Fruit fly (Drosophila melanogaster) whole organism, adult: ENCODE measurements around the gene Ugt302K1.

Experiments
- CG11617 ChIP-seq: fragments of 200-800 bp; sonication (Bioruptor generic); optimal IDR thresholded peaks from 2 replicates; lab custom pipeline; 2017; ENCODE audit warnings: mild to moderate bottlenecking, missing biosample characterization, missing genetic modification reagents, missing genetic modification characterization
- CG12768 ChIP-seq: fragments of 200-800 bp; sonication (Bioruptor generic); optimal IDR thresholded peaks from 2 replicates; lab custom pipeline; 2017; ENCODE audit warnings: missing biosample characterization, missing genetic modification characterization, mild to moderate bottlenecking, moderate library complexity, missing genetic modification reagents
- CG14711 ChIP-seq: fragments of 200-800 bp; sonication (Bioruptor generic); optimal IDR thresholded peaks from 2 replicates; lab custom pipeline; 2018; ENCODE audit warnings: missing biosample characterization, mild to moderate bottlenecking, missing genetic modification characterization, moderate library complexity
- CG1620 ChIP-seq: fragments of 200-800 bp; sonication (Bioruptor generic); optimal IDR thresholded peaks from 2 replicates; lab custom pipeline; 2016; ENCODE audit warnings: missing biosample characterization, missing genetic modification characterization
- CG33017 ChIP-seq: fragments of 200-800 bp; sonication (Bioruptor generic); optimal IDR thresholded peaks from 2 replicates; lab custom pipeline; 2018; ENCODE audit warnings: missing biosample characterization, mild to moderate bottlenecking, missing genetic modification characterization, moderate library complexity
- CG5204 ChIP-seq: fragments of 200-800 bp; sonication (Bioruptor generic); optimal IDR thresholded peaks from 2 replicates; lab custom pipeline; 2016; ENCODE audit warnings: missing biosample characterization, missing genetic modification characterization
- CG7045 ChIP-seq: fragments of 200-800 bp; sonication (Bioruptor generic); optimal IDR thresholded peaks from 2 replicates; lab custom pipeline; 2017; ENCODE audit warnings: missing biosample characterization, mild to moderate bottlenecking, missing genetic modification characterization
- CG7101 ChIP-seq: fragments of 200-800 bp; sonication (Bioruptor generic); optimal IDR thresholded peaks from 2 replicates; lab custom pipeline; 2018; ENCODE audit warnings: missing biosample characterization, mild to moderate bottlenecking, missing genetic modification characterization, moderate library complexity
- Clk ChIP-seq: fragments of 200-800 bp; sonication (Bioruptor generic); optimal IDR thresholded peaks from 2 replicates; lab custom pipeline; 2017; ENCODE audit warnings: missing biosample characterization, missing genetic modification characterization
- Crg-1 ChIP-seq: fragments of 200-800 bp; sonication (Bioruptor generic); optimal IDR thresholded peaks from 2 replicates; lab custom pipeline; 2016; ENCODE audit warnings: missing biosample characterization, missing genetic modification characterization
- Hr96 ChIP-seq: fragments of 200-800 bp; sonication (Bioruptor generic); optimal IDR thresholded peaks from 2 replicates; lab custom pipeline; 2016; ENCODE audit warnings: missing biosample characterization, missing genetic modification characterization
- Mnt ChIP-seq: fragments of 200-800 bp; sonication (Bioruptor generic); optimal IDR thresholded peaks from 2 replicates; lab custom pipeline; 2016; ENCODE audit warnings: missing biosample characterization, mild to moderate bottlenecking, missing genetic modification characterization
- bab1 ChIP-seq: fragments of 200-800 bp; sonication (Bioruptor generic); optimal IDR thresholded peaks from 3 replicates; lab custom pipeline; 2019; ENCODE audit warnings: missing biosample characterization, mild to moderate bottlenecking, missing genetic modification characterization, moderate library complexity
- cic ChIP-seq: fragments of 200-800 bp; sonication (Bioruptor generic); optimal IDR thresholded peaks from 2 replicates; lab custom pipeline; 2017; ENCODE audit warnings: missing biosample characterization, mild to moderate bottlenecking, missing genetic modification characterization, moderate library complexity
- cnc ChIP-seq, 2 experiments: fragments of >200 bp; optimal IDR thresholded peaks; 2 replicates each; lab custom pipeline; 2017
- kay ChIP-seq: fragments of 200-800 bp; sonication (Bioruptor generic); peaks from one replicate; lab custom pipeline; 2016; ENCODE audit warnings: missing biosample characterization, missing genetic modification characterization, borderline replicate concordance
- ovo ChIP-seq: fragments of 200-800 bp; sonication (Bioruptor generic); optimal IDR thresholded peaks from 2 replicates; lab custom pipeline; 2016; ENCODE audit warnings: missing biosample characterization, missing genetic modification characterization
- pad ChIP-seq: fragments of 200-800 bp; sonication (Bioruptor generic); optimal IDR thresholded peaks from 3 replicates; lab custom pipeline; 2017; ENCODE audit warnings: missing biosample characterization, missing genetic modification characterization, mild to moderate bottlenecking, moderate library complexity, missing genetic modification reagents
- tj ChIP-seq: fragments of 200-800 bp; sonication (Bioruptor generic); optimal IDR thresholded peaks from 3 replicates; lab custom pipeline; 2017; ENCODE audit warnings: missing biosample characterization, mild to moderate bottlenecking, missing genetic modification characterization, moderate library complexity
- toe ChIP-seq: fragments of 200-800 bp; sonication (Bioruptor generic); optimal IDR thresholded peaks from 2 replicates; lab custom pipeline; 2016; ENCODE audit warnings: missing biosample characterization, missing genetic modification characterization

Ugt302K1 gene

DNA sequence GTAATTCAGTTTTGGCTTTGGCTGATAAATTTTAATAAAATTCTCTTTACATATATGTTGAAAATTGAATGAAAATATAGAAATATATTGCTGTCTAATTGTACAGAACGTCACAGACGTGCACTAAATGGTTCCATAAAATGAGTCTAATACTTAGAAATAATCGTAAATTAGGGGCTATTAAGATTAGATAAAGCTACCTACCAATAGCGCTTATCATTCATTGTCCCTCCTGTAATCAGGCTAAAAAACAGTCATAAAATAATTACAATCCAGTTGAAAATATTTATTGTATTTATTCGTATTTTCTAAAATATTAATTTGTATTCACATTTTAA lies 19.5 kb upstream of the Ugt302K1 start:
- TF ChIP-seq CG11617 (peak; percentile 51), cic (peak; percentile 74), CG7101 (tag; lab: Kevin White, UChicago) (peak; percentile 32), Clk (GFP tag; lab: Kevin White, UChicago) (no peak), ovo (GFP tag; lab: Kevin White, UChicago) (no peak), pad (GFP tag; lab: Kevin White, UChicago) (no peak), Crg-1 (GFP tag; lab: Kevin White, UChicago) (no peak), CG12768 (peak; percentile 42), CG33017 (tag; lab: Kevin White, UChicago) (peak; percentile 67), tj (GFP tag; lab: Kevin White, UChicago) (peak; percentile 14), kay (GFP tag; lab: Kevin White, UChicago) (peak; percentile 58), Mnt (GFP tag; lab: Kevin White, UChicago) (no peak), CG7045 (GFP tag; lab: Kevin White, UChicago) (peak; percentile 59), CG14711 (peak; percentile 45), CG1620 (no peak), toe (GFP tag; lab: Kevin White, UChicago) (no peak), cnc (optimal IDR thresholded peaks at IDR 0.05; lab: Kevin White, UChicago) (no peak)

dm6 chr3R:11172460-11173168 lies 19.0 kb upstream of the Ugt302K1 start, which contains the start of gene Ugt35A1:
Gene Ugt35A1, minus strand, starts transcription at chr3R:11172664.
- TF ChIP-seq CG12768 (peak; percentile 3), kay (GFP tag; lab: Kevin White, UChicago) (peak; percentile 92), CG1620 (no peak)

DNA sequence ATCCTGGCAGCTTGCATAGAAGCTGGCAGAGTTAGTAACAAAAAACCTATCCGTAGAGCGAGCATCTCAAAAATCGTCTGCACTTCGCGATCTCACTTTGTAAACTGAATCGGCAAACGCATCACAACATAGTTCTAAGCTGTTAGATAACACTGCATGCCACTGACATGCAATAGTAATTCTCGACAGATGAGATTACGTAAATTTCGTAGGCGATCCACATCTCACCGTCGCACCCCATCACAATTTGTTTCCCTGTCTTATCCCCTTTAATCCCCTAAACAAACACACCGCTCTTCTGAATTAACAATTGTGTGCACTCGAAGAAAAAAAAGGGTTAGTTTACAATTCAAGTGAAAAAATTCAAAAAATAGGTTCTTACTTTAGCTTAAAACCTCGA lies 16.5 kb upstream of the Ugt302K1 start, which contains the start of gene Ugt35B1:
Ugt35B1 (minus strand) TSS at position 101 of the 400 bp plus-strand sequence.
- TF ChIP-seq ovo (GFP tag; lab: Kevin White, UChicago) (no peak), Mnt (GFP tag; lab: Kevin White, UChicago) (no peak), bab1 (no peak), CG7045 (GFP tag; lab: Kevin White, UChicago) (no peak), CG5204 (GFP tag; lab: Kevin White, UChicago) (peak; percentile 39), CG7101 (tag; lab: Kevin White, UChicago) (peak; percentile 21), kay (GFP tag; lab: Kevin White, UChicago) (peak; percentile 68), Hr96 (GFP tag; lab: Kevin White, UChicago) (no peak), toe (GFP tag; lab: Kevin White, UChicago) (peak; percentile 15), Crg-1 (GFP tag; lab: Kevin White, UChicago) (no peak), CG12768 (peak; percentile 49), cnc (optimal IDR thresholded peaks at IDR 0.05; lab: Kevin White, UChicago) (no peak), CG11617 (peak; percentile 26), CG33017 (tag; lab: Kevin White, UChicago) (peak; percentile 17), cic (peak; percentile 44)

DNA sequence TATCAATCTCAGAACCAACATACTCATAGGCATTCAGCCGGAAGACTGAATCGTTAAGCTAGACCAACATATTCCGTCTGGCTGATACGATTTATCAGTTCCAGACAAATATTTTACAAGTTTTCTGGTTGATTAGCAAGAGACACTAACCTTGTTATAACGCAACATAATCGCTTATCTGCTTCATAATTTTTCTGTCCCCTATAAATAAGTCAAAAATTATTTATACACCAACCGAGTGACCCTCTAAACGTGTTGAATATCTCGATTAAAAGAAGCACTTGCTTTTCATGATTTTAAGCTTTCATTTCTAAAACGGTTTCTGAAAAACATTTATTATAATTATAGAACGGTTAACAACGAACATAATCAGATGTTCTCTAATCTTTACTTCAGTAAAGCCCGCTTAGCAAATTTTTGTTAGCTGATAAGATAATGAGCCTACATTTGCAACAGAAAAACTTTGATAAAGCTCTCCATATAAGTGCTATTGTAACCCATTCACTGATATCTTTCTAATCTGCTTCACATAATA lies 14.3 kb upstream of the Ugt302K1 start, which contains the start of gene Ugt35E2:
Ugt35E2 (minus strand) TSS at position 51 of the 535 bp plus-strand sequence.
- TF ChIP-seq bab1 = no peak
- no peak for TF ChIP-seq kay (GFP tag; lab: Kevin White, UChicago)
- TF ChIP-seq CG5204 (GFP tag; lab: Kevin White, UChicago) = no peak
- no peak for TF ChIP-seq Clk (GFP tag; lab: Kevin White, UChicago)

DNA sequence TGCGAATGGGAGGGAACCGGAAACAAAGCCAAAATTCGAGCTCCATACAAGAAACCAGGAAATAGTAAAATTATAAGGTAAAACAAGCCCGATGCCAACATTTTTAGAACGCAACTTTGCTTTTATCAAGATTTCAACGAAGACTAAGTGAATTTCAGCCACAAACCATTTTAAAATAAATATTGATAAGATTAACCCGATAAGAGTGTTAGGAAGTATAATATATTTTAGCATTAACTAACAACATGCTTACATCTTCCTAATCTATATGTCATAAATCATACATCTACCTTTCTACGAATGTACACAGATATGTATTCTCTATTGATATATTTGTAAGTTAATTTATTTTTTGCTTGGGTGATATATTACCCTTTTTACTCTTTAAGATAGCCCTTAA lies 12.3 kb upstream of the Ugt302K1 start, which contains the start of gene Ugt35E1:
Ugt35E1 (minus strand) TSS at position 101 of the 400 bp plus-strand sequence.
- TF ChIP-seq tj (GFP tag; lab: Kevin White, UChicago) = no peak
- no peak for TF ChIP-seq CG5204 (GFP tag; lab: Kevin White, UChicago)
- no peak for TF ChIP-seq CG14711
- TF ChIP-seq toe (GFP tag; lab: Kevin White, UChicago) = no peak
- TF ChIP-seq kay (GFP tag; lab: Kevin White, UChicago) = no peak
- TF ChIP-seq CG11617 = no peak
- no peak for TF ChIP-seq pad (GFP tag; lab: Kevin White, UChicago)
- TF ChIP-seq Crg-1 (GFP tag; lab: Kevin White, UChicago) = no peak
- no peak for TF ChIP-seq Clk (GFP tag; lab: Kevin White, UChicago)
- no peak for TF ChIP-seq CG12768
- TF ChIP-seq cic = no peak
- no peak for TF ChIP-seq ovo (GFP tag; lab: Kevin White, UChicago)
- no peak for TF ChIP-seq CG7045 (GFP tag; lab: Kevin White, UChicago)
- TF ChIP-seq CG1620 = no peak
- TF ChIP-seq CG33017 (tag; lab: Kevin White, UChicago) = no peak
- TF ChIP-seq Mnt (GFP tag; lab: Kevin White, UChicago) = no peak
- no peak for TF ChIP-seq CG7101 (tag; lab: Kevin White, UChicago)
- TF ChIP-seq Hr96 (GFP tag; lab: Kevin White, UChicago) = no peak
- no peak for TF ChIP-seq cnc (optimal IDR thresholded peaks at IDR 0.05; lab: Kevin White, UChicago)
- no peak for TF ChIP-seq bab1

DNA sequence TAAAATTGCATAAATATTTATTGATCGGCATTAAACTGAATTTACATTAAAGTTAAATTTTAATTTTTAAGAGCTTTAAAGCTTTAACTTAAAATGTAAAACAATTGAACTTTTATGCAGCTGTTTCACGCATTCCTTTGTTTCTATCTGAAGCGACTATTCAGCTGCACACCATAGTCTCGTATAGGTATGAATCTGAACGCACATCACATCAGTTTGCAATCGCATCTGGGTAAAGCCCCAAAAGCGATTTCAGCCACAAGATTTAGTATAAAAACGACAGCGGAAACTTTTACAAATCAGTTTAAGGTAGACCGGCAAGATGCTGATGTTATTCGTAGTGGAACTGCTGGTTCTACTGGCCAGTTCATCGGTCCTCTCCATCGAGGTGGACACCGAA lies 7.3 kb upstream of the Ugt302K1 start, which contains the start of gene CG4757:
CG4757 (plus strand) TSS at position 301 of the 400 bp plus-strand sequence.
- no peak for TF ChIP-seq Mnt (GFP tag; lab: Kevin White, UChicago)
